Worm (Caenorhabditis elegans): Measurements from ENCODE around the gene nars-2.

- no peak for TF ChIP-seq ama-1 (optimal IDR thresholded peaks at IDR 0.05)
- no peak for TF ChIP-seq hmg-4 (GFP tag; optimal IDR thresholded peaks at IDR 0.05)
These were observed 27.7 kb downstream of the nars-2 start for ce11 chrIII:11472861-11473260.
